Fruit fly (Drosophila melanogaster) whole organism, embryonic: Measurements from ENCODE around the gene CG14958.

ENCODE experiments used
- Bdp1 ChIP-seq: fragments of 200-800 bp; sonication (Bioruptor generic); optimal IDR thresholded peaks from 3 replicates; lab custom pipeline; 2016; ENCODE audit warnings: missing biosample characterization, missing genetic modification characterization
- Blimp-1 ChIP-seq: fragments of 200-800 bp; sonication (Bioruptor generic); optimal IDR thresholded peaks from 3 replicates; lab custom pipeline; 2018; ENCODE audit warnings: missing biosample characterization, missing genetic modification characterization, mild to moderate bottlenecking, moderate library complexity, missing genetic modification reagents
- CG10979 ChIP-seq: fragments of 200-800 bp; sonication (Bioruptor generic); optimal IDR thresholded peaks from 2 replicates; lab custom pipeline; 2018; ENCODE audit warnings: missing biosample characterization, mild to moderate bottlenecking, missing genetic modification characterization, moderate library complexity
- CG12155 ChIP-seq: fragments of 200-800 bp; sonication (Bioruptor generic); optimal IDR thresholded peaks from 3 replicates; lab custom pipeline; 2016; ENCODE audit warnings: missing biosample characterization, missing genetic modification characterization
- CG12659 ChIP-seq: fragments of 200-800 bp; sonication (Bioruptor generic); optimal IDR thresholded peaks from 3 replicates; lab custom pipeline; 2017; ENCODE audit warnings: mild to moderate bottlenecking, missing biosample characterization, missing genetic modification reagents, missing genetic modification characterization
- CG13624 ChIP-seq: fragments of 200-800 bp; sonication (Bioruptor generic); optimal IDR thresholded peaks from 2 replicates; lab custom pipeline; 2016; ENCODE audit warnings: missing biosample characterization, missing genetic modification characterization
- CG13894 ChIP-seq: fragments of 200-800 bp; sonication (Bioruptor generic); optimal IDR thresholded peaks from 3 replicates; lab custom pipeline; 2018; ENCODE audit warnings: missing biosample characterization, mild to moderate bottlenecking, missing genetic modification characterization, moderate library complexity
- CG14667 ChIP-seq: fragments of 200-800 bp; sonication (Bioruptor generic); IDR thresholded peaks from 2 replicates; pipeline ENCODE4 v1.3.6; 2022; ENCODE audit warnings: missing biosample characterization, missing genetic modification characterization
- CG1602 ChIP-seq: fragments of 200-800 bp; sonication (Bioruptor generic); optimal IDR thresholded peaks from 3 replicates; lab custom pipeline; 2016; ENCODE audit warnings: missing biosample characterization, missing genetic modification characterization
- CG1603 ChIP-seq: fragments of 200-800 bp; sonication (Bioruptor generic); optimal IDR thresholded peaks from 2 replicates; lab custom pipeline; 2019; ENCODE audit warnings: missing biosample characterization, mild to moderate bottlenecking, missing genetic modification characterization, moderate library complexity
- CG1647 ChIP-seq: fragments of 200-800 bp; sonication (Bioruptor generic); optimal IDR thresholded peaks from 3 replicates; lab custom pipeline; 2016; ENCODE audit warnings: missing biosample characterization, missing genetic modification characterization
- CG30403 ChIP-seq: fragments of 200-800 bp; sonication (Bioruptor generic); optimal IDR thresholded peaks from 3 replicates; lab custom pipeline; 2016; ENCODE audit warnings: missing biosample characterization, missing genetic modification characterization
- CG3163 ChIP-seq: fragments of 200-800 bp; sonication (Bioruptor generic); optimal IDR thresholded peaks from 3 replicates; lab custom pipeline; 2016; ENCODE audit warnings: missing biosample characterization, missing genetic modification characterization
- CG34422 ChIP-seq: fragments of 200-800 bp; sonication (Bioruptor generic); IDR thresholded peaks from 3 replicates; pipeline ENCODE4 v1.3.6; 2022; ENCODE audit warnings: missing biosample characterization, missing genetic modification characterization
- CG4424 ChIP-seq: fragments of 200-800 bp; sonication (Bioruptor generic); optimal IDR thresholded peaks from 3 replicates; lab custom pipeline; 2016; ENCODE audit warnings: missing biosample characterization, missing genetic modification characterization
- CG5180 ChIP-seq: fragments of 200-800 bp; sonication (Bioruptor generic); optimal IDR thresholded peaks from 3 replicates; lab custom pipeline; 2017; ENCODE audit warnings: missing biosample characterization, missing genetic modification characterization, mild to moderate bottlenecking, moderate library complexity, missing genetic modification reagents
- CG6175 ChIP-seq: fragments of 200-800 bp; sonication (Bioruptor generic); IDR thresholded peaks from 3 replicates; pipeline ENCODE4 v1.3.6; 2022; ENCODE audit warnings: missing biosample characterization, missing genetic modification characterization
- CG9437 ChIP-seq: fragments of 200-800 bp; sonication (Bioruptor generic); optimal IDR thresholded peaks from 2 replicates; lab custom pipeline; 2018; ENCODE audit warnings: missing biosample characterization, mild to moderate bottlenecking, missing genetic modification characterization
- CG9797 ChIP-seq: fragments of 200-800 bp; sonication (Bioruptor generic); optimal IDR thresholded peaks from 3 replicates; lab custom pipeline; 2018; ENCODE audit warnings: missing biosample characterization, mild to moderate bottlenecking, missing genetic modification characterization
- Doc3 ChIP-seq: fragments of 200-800 bp; sonication (Bioruptor generic); IDR thresholded peaks from 3 replicates; pipeline ENCODE4 v1.3.6; 2022; ENCODE audit warnings: missing biosample characterization, missing genetic modification characterization; ENCODE audit not compliant: partially characterized antibody
- Dp ChIP-seq: fragments of 200-800 bp; sonication (Bioruptor generic); optimal IDR thresholded peaks from 2 replicates; lab custom pipeline; 2018; ENCODE audit warnings: missing biosample characterization, mild to moderate bottlenecking, missing genetic modification characterization, moderate library complexity
- Eip74EF ChIP-seq, 2 experiments: fragments of 200-800 bp in 1 of 2; fragments of >200 bp in 1 of 2; sonication (Bioruptor generic) in 1 of 2; optimal IDR thresholded peaks; 2 replicates each; lab custom pipeline; 2017 to 2019; ENCODE audit warnings: missing biosample characterization in 2 of 2, missing genetic modification characterization in 2 of 2, mild to moderate bottlenecking in 1 of 2, moderate library complexity in 1 of 2
- Ets65A ChIP-seq: fragments of 200-800 bp; sonication (Bioruptor generic); peaks from one replicate; lab custom pipeline; 2016; ENCODE audit warnings: missing biosample characterization, missing genetic modification characterization
- Fer1 ChIP-seq: fragments of 200-800 bp; sonication (Bioruptor generic); optimal IDR thresholded peaks from 2 replicates; lab custom pipeline; 2017; ENCODE audit warnings: missing biosample characterization, mild to moderate bottlenecking, missing genetic modification characterization
- H2.0 ChIP-seq: fragments of 200-800 bp; sonication (Bioruptor generic); IDR thresholded peaks from 2 replicates; pipeline ENCODE4 v1.3.6; 2022; ENCODE audit warnings: missing biosample characterization, missing genetic modification characterization
- Hand ChIP-seq: fragments of 200-800 bp; sonication (Bioruptor generic); optimal IDR thresholded peaks from 2 replicates; lab custom pipeline; 2017; ENCODE audit warnings: mild to moderate bottlenecking, missing biosample characterization, missing genetic modification reagents, missing genetic modification characterization
- HmgD ChIP-seq: fragments of 200-800 bp; sonication (Bioruptor generic); optimal IDR thresholded peaks from 3 replicates; lab custom pipeline; 2016; ENCODE audit warnings: missing biosample characterization, missing genetic modification characterization
- MTF-1 ChIP-seq: fragments of 200-800 bp; sonication (Bioruptor generic); optimal IDR thresholded peaks from 2 replicates; lab custom pipeline; 2018; ENCODE audit warnings: missing biosample characterization, mild to moderate bottlenecking, missing genetic modification characterization, borderline replicate concordance
- Mrtf ChIP-seq: fragments of 200-800 bp; sonication (Bioruptor generic); IDR thresholded peaks from 3 replicates; pipeline ENCODE4 v1.3.6; 2022; ENCODE audit warnings: missing biosample characterization, missing genetic modification characterization
- Myb ChIP-seq: fragments of 200-800 bp; sonication (Bioruptor generic); optimal IDR thresholded peaks from 2 replicates; lab custom pipeline; 2016; ENCODE audit warnings: missing biosample characterization, missing genetic modification characterization
- Nf-YA ChIP-seq: fragments of 200-800 bp; sonication (Bioruptor generic); IDR thresholded peaks from 2 replicates; pipeline ENCODE4 v1.3.6; 2022; ENCODE audit warnings: missing biosample characterization, missing genetic modification characterization
- Nf-YB ChIP-seq: fragments of 200-800 bp; sonication (Bioruptor generic); optimal IDR thresholded peaks from 3 replicates; lab custom pipeline; 2019; ENCODE audit warnings: missing biosample characterization, mild to moderate bottlenecking, missing genetic modification characterization, moderate library complexity
- Side ChIP-seq: fragments of 200-800 bp; sonication (Bioruptor generic); optimal IDR thresholded peaks from 2 replicates; lab custom pipeline; 2016; ENCODE audit warnings: missing biosample characterization, missing genetic modification characterization
- Sox100B ChIP-seq: fragments of 200-800 bp; sonication (Bioruptor generic); optimal IDR thresholded peaks from 3 replicates; lab custom pipeline; 2018; ENCODE audit warnings: missing biosample characterization, mild to moderate bottlenecking, missing genetic modification characterization
- Sox102F ChIP-seq: fragments of 200-800 bp; sonication (Bioruptor generic); optimal IDR thresholded peaks from 2 replicates; lab custom pipeline; 2018; ENCODE audit warnings: missing biosample characterization, mild to moderate bottlenecking, missing genetic modification characterization, moderate library complexity
- Sry-β ChIP-seq: fragments of 200-800 bp; sonication (Bioruptor generic); optimal IDR thresholded peaks from 2 replicates; lab custom pipeline; 2018; ENCODE audit warnings: missing biosample characterization, mild to moderate bottlenecking, missing genetic modification characterization, moderate library complexity
- ara ChIP-seq: fragments of 200-800 bp; sonication (Bioruptor generic); IDR thresholded peaks from 2 replicates; pipeline ENCODE4 v1.3.6; 2022; ENCODE audit warnings: missing biosample characterization, missing genetic modification characterization
- disco-r ChIP-seq: fragments of 200-800 bp; sonication (Bioruptor generic); optimal IDR thresholded peaks from 2 replicates; lab custom pipeline; 2016; ENCODE audit warnings: missing biosample characterization, missing genetic modification characterization
- dysf ChIP-seq: fragments of 200-800 bp; sonication (Bioruptor generic); IDR thresholded peaks from 3 replicates; pipeline ENCODE4 v1.3.6; 2022; ENCODE audit warnings: missing biosample characterization, missing genetic modification characterization
- ems ChIP-seq: fragments of 200-800 bp; sonication (Bioruptor generic); optimal IDR thresholded peaks from 3 replicates; lab custom pipeline; 2016; ENCODE audit warnings: missing biosample characterization, missing genetic modification characterization
- fd102C ChIP-seq: fragments of 200-800 bp; sonication (Bioruptor generic); optimal IDR thresholded peaks from 2 replicates; lab custom pipeline; 2018; ENCODE audit warnings: missing biosample characterization, mild to moderate bottlenecking, missing genetic modification characterization, moderate library complexity
- gem ChIP-seq: fragments of 200-800 bp; sonication (Bioruptor generic); optimal IDR thresholded peaks from 2 replicates; lab custom pipeline; 2019; ENCODE audit warnings: missing biosample characterization, mild to moderate bottlenecking, missing genetic modification characterization, moderate library complexity
- onecut ChIP-seq: fragments of 200-800 bp; sonication (Bioruptor generic); IDR thresholded peaks from 2 replicates; pipeline ENCODE4 v1.3.6; 2022; ENCODE audit warnings: missing biosample characterization, missing genetic modification characterization
- sug ChIP-seq: fragments of 200-800 bp; optimal IDR thresholded peaks from 2 replicates; lab custom pipeline; 2019; ENCODE audit warnings: missing biosample characterization, mild to moderate bottlenecking, missing genetic modification characterization, moderate library complexity
- unpg ChIP-seq: fragments of 200-800 bp; sonication (Bioruptor generic); optimal IDR thresholded peaks from 3 replicates; lab custom pipeline; 2018; ENCODE audit warnings: missing biosample characterization, mild to moderate bottlenecking, missing genetic modification characterization, moderate library complexity

The CG14958 gene

dm6 chr3L:3143383-3143962 is 46.3 kb upstream of the CG14958 start, which contains the start of the genes CG11537 and Alg2 (continued):
- TF ChIP-seq CG30403 (GFP tag; lab: Kevin White, UChicago) (peak; percentile 22), Fer1 (GFP tag; lab: Kevin White, UChicago) (no peak), CG9797 (peak; percentile 66), Nf-YA (GFP tag; lab: Robert Waterston, UW) (no peak), Nf-YB (peak; percentile 33), Myb (GFP tag; lab: Kevin White, UChicago) (no peak), Doc3 (no peak), CG34422 (GFP tag; lab: Robert Waterston, UW) (0 out of 3 replicates have a peak, but pooled peaks have one; percentile 39), CG1603 (tag; lab: Kevin White, UChicago) (peak; percentile 28)

- TF ChIP-seq Mrtf (GFP tag; lab: Robert Waterston, UW) (peak; percentile 57; the same call in 1 of the 3 replicates), HmgD (GFP tag; lab: Kevin White, UChicago) (peak; percentile 58), CG12155 (GFP tag; lab: Kevin White, UChicago) (peak; percentile 45), CG1647 (no peak), CG13894 (tag; lab: Kevin White, UChicago) (peak; percentile 75), disco-r (GFP tag; lab: Kevin White, UChicago) (peak; percentile 54), unpg (GFP tag; lab: Kevin White, UChicago) (peak; percentile 51), CG6175 (GFP tag; lab: Robert Waterston, UW) (no peak), Sox102F (no peak), Bdp1 (GFP tag; lab: Kevin White, UChicago) (peak; percentile 64), Sox100B (GFP tag; lab: Kevin White, UChicago) (no peak), sug (tag; lab: Kevin White, UChicago) (peak; percentile 64), Sry-β (no peak), CG4424 (GFP tag; lab: Kevin White, UChicago) (peak; percentile 28), CG1602 (GFP tag; lab: Kevin White, UChicago) (peak; percentile 47), gem (tag; lab: Kevin White, UChicago) (peak; percentile 65), CG10979 (peak; percentile 34), fd102C (GFP tag; lab: Kevin White, UChicago) (no peak), CG12659 (GFP tag; lab: Kevin White, UChicago) (peak; percentile 65), CG9437 (GFP tag; lab: Kevin White, UChicago) (peak; percentile 93), Ets65A (GFP tag; lab: Kevin White, UChicago) (peak; percentile 91), MTF-1 (GFP tag; lab: Kevin White, UChicago) (no peak), Hand (GFP tag; lab: Kevin White, UChicago) (no peak), CG14667 (GFP tag; lab: Robert Waterston, UW) (no peak), ara (peak; percentile 12; the same call in 1 of the 2 replicates), Blimp-1 (no peak), CG13624 (GFP tag; lab: Kevin White, UChicago) (peak; percentile 70), Dp (GFP tag; lab: Kevin White, UChicago) (peak; percentile 44), Myb (GFP tag; lab: Kevin White, UChicago) (peak; percentile 46), Side (peak; percentile 56), CG5180 (GFP tag; lab: Kevin White, UChicago) (peak; percentile 24), CG3163 (peak; percentile 18), ems (GFP tag; lab: Kevin White, UChicago) (peak; percentile 67), Eip74EF (GFP tag; optimal IDR thresholded peaks at IDR 0.05; lab: Kevin White, UChicago) (no peak), H2.0 (GFP tag; lab: Robert Waterston, UW) (peak; percentile 47; the same call in 1 of the 2 replicates), onecut (GFP tag; lab: Robert Waterston, UW) (0 out of 2 replicates have a peak, but pooled peaks have one; percentile 19), dysf (peak; percentile 62; the same call in 2 of the 3 replicates)
Observed at dm6 chr3L:3148125-3149059, 41.4 kb upstream of the CG14958 start, which contains the start of the genes Usp5 and BtbVII. Usp5 (minus strand) TSS chr3L:3148358. BtbVII (plus strand) TSS chr3L:3148646.
